Worm (Caenorhabditis elegans) whole organism, late embryonic: ENCODE measurements around the gene F59G1.8.

ENCODE experiments used
- F13H6.1 ChIP-seq: sonication (generic microtip); optimal IDR thresholded peaks from 2 replicates; lab custom pipeline; 2016; ENCODE audit warnings: missing genetic modification characterization, missing compliant biosample characterization
- dmd-4 ChIP-seq: sonication (generic microtip); optimal IDR thresholded peaks from 2 replicates; lab custom pipeline; 2016; ENCODE audit warnings: borderline replicate concordance, missing genetic modification characterization, missing compliant biosample characterization
- pqm-1 ChIP-seq: sonication (generic microtip); optimal IDR thresholded peaks from 2 replicates; lab custom pipeline; 2016; ENCODE audit warnings: missing genetic modification characterization, missing compliant biosample characterization
- tbx-2 ChIP-seq: sonication (generic microtip); optimal IDR thresholded peaks from 2 replicates; lab custom pipeline; 2016; ENCODE audit warnings: missing genetic modification characterization, missing compliant biosample characterization
- ttx-3 ChIP-seq: sonication (generic microtip); optimal IDR thresholded peaks from 2 replicates; lab custom pipeline; 2016; ENCODE audit warnings: missing genetic modification reagents, missing genetic modification characterization, missing compliant biosample characterization

ce11 chrII:5945818-5946217 is 39.5 kb downstream of the F59G1.8 start:
- TF ChIP-seq ttx-3 (no peak), tbx-2 (tag; lab: Kevin White, UChicago) (no peak), dmd-4 (tag; lab: Kevin White, UChicago) (no peak), pqm-1 (tag; lab: Kevin White, UChicago) (no peak), F13H6.1 (tag; lab: Kevin White, UChicago) (no peak)
